Worm (Caenorhabditis elegans) whole organism, mixed stage, embryonic: ENCODE measurements around the gene T22B3.3.

ENCODE experiments used
- M03D4.4 ChIP-seq: sonication (generic microtip); optimal IDR thresholded peaks from 2 replicates; lab custom pipeline; 2017; ENCODE audit warnings: mild to moderate bottlenecking, missing genetic modification characterization, missing compliant biosample characterization
- bed-3 ChIP-seq: fragments of 200-800 bp; sonication (Bioruptor generic); optimal IDR thresholded peaks from 3 replicates; lab custom pipeline; 2018; ENCODE audit warnings: mild to moderate bottlenecking, missing genetic modification characterization, moderate library complexity, missing compliant biosample characterization
- elt-1 ChIP-seq: sonication (generic microtip); optimal IDR thresholded peaks from 2 replicates; lab custom pipeline; 2017; ENCODE audit warnings: missing genetic modification characterization, mild to moderate bottlenecking, missing compliant biosample characterization, antibody characterized with exemption, moderate library complexity, borderline replicate concordance; ENCODE audit not compliant: insufficient read depth
- elt-3 ChIP-seq: fragments of 150-350 bp; optimal IDR thresholded peaks from 2 replicates; lab custom pipeline; 2014; ENCODE audit warnings: missing biosample characterization, missing genetic modification characterization
- lin-13 ChIP-seq: fragments of 150-350 bp; optimal IDR thresholded peaks from 2 replicates; lab custom pipeline; 2014; ENCODE audit warnings: missing biosample characterization, missing genetic modification characterization
- lsy-2 ChIP-seq: fragments of 150-350 bp; optimal IDR thresholded peaks from 2 replicates; lab custom pipeline; 2014; ENCODE audit warnings: missing biosample characterization, missing genetic modification characterization
- mab-5 ChIP-seq: fragments of 150-350 bp; optimal IDR thresholded peaks from 2 replicates; lab custom pipeline; 2014; ENCODE audit warnings: missing biosample characterization, missing genetic modification characterization
- nhr-237 ChIP-seq: fragments of 150-350 bp; optimal IDR thresholded peaks from 2 replicates; lab custom pipeline; 2014; ENCODE audit warnings: missing biosample characterization, missing genetic modification characterization
- nhr-28 ChIP-seq: fragments of 150-350 bp; optimal IDR thresholded peaks from 2 replicates; lab custom pipeline; 2014; ENCODE audit warnings: missing biosample characterization, missing genetic modification characterization
- nhr-76 ChIP-seq: sonication (generic microtip); optimal IDR thresholded peaks from 2 replicates; lab custom pipeline; 2017; ENCODE audit warnings: missing biosample characterization, missing genetic modification characterization
- snpc-4 ChIP-seq: fragments of 150-350 bp; optimal IDR thresholded peaks from 2 replicates; lab custom pipeline; 2014; ENCODE audit warnings: missing biosample characterization, missing genetic modification characterization
- unc-39 ChIP-seq: fragments of 150-350 bp; optimal IDR thresholded peaks from 2 replicates; lab custom pipeline; 2014; ENCODE audit warnings: missing biosample characterization, missing genetic modification characterization
- unc-62 ChIP-seq: fragments of 150-350 bp; optimal IDR thresholded peaks from 2 replicates; lab custom pipeline; 2014; ENCODE audit warnings: missing biosample characterization, missing genetic modification reagents, missing genetic modification characterization

DNA sequence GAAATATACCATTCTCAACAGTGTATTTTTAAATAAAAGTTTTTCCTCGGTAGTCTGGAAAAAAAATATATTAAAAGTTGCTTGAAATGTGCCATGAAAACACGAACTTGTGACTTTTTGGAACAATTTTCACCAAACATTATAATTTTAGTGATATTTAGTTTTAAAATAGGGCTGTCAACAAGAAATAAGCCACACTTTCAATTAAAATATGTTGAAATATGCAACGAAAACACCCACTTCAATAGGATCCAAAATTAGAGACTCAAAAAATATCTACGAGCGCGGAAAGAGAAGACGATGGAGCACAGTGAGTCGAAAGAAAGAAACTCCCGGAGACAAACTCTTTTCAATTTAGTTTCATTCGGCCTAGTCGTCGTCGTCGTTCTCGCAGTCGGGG, 10.1 kb downstream of the T22B3.3 start, which contains the start of gene ZK792.12:
- TF ChIP-seq unc-39 (tag; lab: Kevin White, UChicago), result no peak
- no peak for TF ChIP-seq lsy-2
- no peak for TF ChIP-seq elt-3
- TF ChIP-seq mab-5 (tag; lab: Kevin White, UChicago), result no peak
- TF ChIP-seq lin-13 (tag; lab: Kevin White, UChicago), result no peak
- no peak for TF ChIP-seq unc-62 (GFP tag; lab: Kevin White, UChicago)
- TF ChIP-seq snpc-4 (tag; lab: Kevin White, UChicago), result no peak
- TF ChIP-seq nhr-76 (tag; lab: Kevin White, UChicago), result no peak
- TF ChIP-seq M03D4.4, result no peak
- TF ChIP-seq bed-3 (GFP tag; lab: Kevin White, UChicago), result no peak
- TF ChIP-seq nhr-237 (tag; lab: Kevin White, UChicago), result no peak
- TF ChIP-seq nhr-28 (tag; lab: Kevin White, UChicago), result no peak
- no peak for TF ChIP-seq elt-1 (tag; lab: Kevin White, UChicago)
